Worm (Caenorhabditis elegans) whole organism, mixed stage, embryonic: Measurements from ENCODE around the gene tig-2.
A peak's percentile ranks its signal among the peaks of the same experiment; 100 is the strongest.

Experiments
- bed-3 ChIP-seq: fragments of 200-800 bp; sonication (Bioruptor generic); optimal IDR thresholded peaks from 3 replicates; lab custom pipeline; 2018; ENCODE audit warnings: mild to moderate bottlenecking, missing genetic modification characterization, moderate library complexity, missing compliant biosample characterization
- ces-1 ChIP-seq: fragments of 150-350 bp; optimal IDR thresholded peaks from 2 replicates; lab custom pipeline; 2014; ENCODE audit warnings: missing biosample characterization, missing genetic modification reagents, missing genetic modification characterization
- elt-1 ChIP-seq: sonication (generic microtip); optimal IDR thresholded peaks from 2 replicates; lab custom pipeline; 2017; ENCODE audit warnings: missing genetic modification characterization, mild to moderate bottlenecking, missing compliant biosample characterization, antibody characterized with exemption, moderate library complexity, borderline replicate concordance; ENCODE audit not compliant: insufficient read depth
- elt-3 ChIP-seq: fragments of 150-350 bp; optimal IDR thresholded peaks from 2 replicates; lab custom pipeline; 2014; ENCODE audit warnings: missing biosample characterization, missing genetic modification characterization
- lsy-2 ChIP-seq: fragments of 150-350 bp; optimal IDR thresholded peaks from 2 replicates; lab custom pipeline; 2014; ENCODE audit warnings: missing biosample characterization, missing genetic modification characterization
- mep-1 ChIP-seq: fragments of 150-350 bp; optimal IDR thresholded peaks from 2 replicates; lab custom pipeline; 2017; ENCODE audit warnings: missing biosample characterization, missing genetic modification reagents, missing genetic modification characterization, inconsistent platforms
- nhr-2 ChIP-seq: fragments of 150-350 bp; optimal IDR thresholded peaks from 2 replicates; lab custom pipeline; 2014; ENCODE audit warnings: missing biosample characterization, missing genetic modification characterization
- nhr-237 ChIP-seq: fragments of 150-350 bp; optimal IDR thresholded peaks from 2 replicates; lab custom pipeline; 2014; ENCODE audit warnings: missing biosample characterization, missing genetic modification characterization
- nhr-28 ChIP-seq: fragments of 150-350 bp; optimal IDR thresholded peaks from 2 replicates; lab custom pipeline; 2014; ENCODE audit warnings: missing biosample characterization, missing genetic modification characterization
- nhr-76 ChIP-seq: sonication (generic microtip); optimal IDR thresholded peaks from 2 replicates; lab custom pipeline; 2017; ENCODE audit warnings: missing biosample characterization, missing genetic modification characterization
- sem-2 ChIP-seq: fragments of 200-800 bp; sonication (Bioruptor generic); optimal IDR thresholded peaks from 2 replicates; lab custom pipeline; 2018; ENCODE audit warnings: mild to moderate bottlenecking, missing genetic modification characterization, missing compliant biosample characterization
- snpc-4 ChIP-seq: fragments of 150-350 bp; optimal IDR thresholded peaks from 2 replicates; lab custom pipeline; 2014; ENCODE audit warnings: missing biosample characterization, missing genetic modification characterization
- unc-39 ChIP-seq: fragments of 150-350 bp; optimal IDR thresholded peaks from 2 replicates; lab custom pipeline; 2014; ENCODE audit warnings: missing biosample characterization, missing genetic modification characterization
- unc-62 ChIP-seq: fragments of 150-350 bp; optimal IDR thresholded peaks from 2 replicates; lab custom pipeline; 2014; ENCODE audit warnings: missing biosample characterization, missing genetic modification reagents, missing genetic modification characterization

DNA sequence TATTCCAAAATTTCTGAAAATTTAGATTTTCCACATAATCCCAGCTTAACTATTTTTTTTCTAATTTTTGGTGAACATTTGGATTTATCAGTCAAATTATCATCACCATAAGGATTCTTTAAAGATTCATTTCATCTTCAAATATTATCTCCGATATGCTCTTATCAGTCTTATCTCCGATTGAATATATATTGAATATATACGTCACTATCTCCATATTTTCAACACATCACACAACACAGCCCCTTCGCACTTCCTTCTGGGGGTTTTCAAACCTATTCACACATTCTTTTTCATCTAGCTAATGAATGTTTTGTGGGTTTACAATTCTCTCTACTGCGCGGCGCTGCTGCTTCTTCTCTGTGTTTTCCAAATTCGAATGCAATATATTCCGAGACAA lies 31.3 kb downstream of the tig-2 start:
- TF ChIP-seq ces-1 (no peak), elt-1 (tag; lab: Kevin White, UChicago) (peak; percentile 52), unc-62 (GFP tag; lab: Kevin White, UChicago) (no peak), bed-3 (no peak), nhr-28 (tag; lab: Kevin White, UChicago) (no peak), unc-39 (tag; lab: Kevin White, UChicago) (no peak), lsy-2 (tag; lab: Kevin White, UChicago) (no peak), snpc-4 (tag; lab: Kevin White, UChicago) (no peak), nhr-237 (tag; lab: Kevin White, UChicago) (no peak), sem-2 (GFP tag; lab: Kevin White, UChicago) (no peak), elt-3 (tag; lab: Kevin White, UChicago) (peak; percentile 82), nhr-76 (tag; lab: Kevin White, UChicago) (no peak), nhr-2 (no peak), mep-1 (tag; lab: Kevin White, UChicago) (no peak)
